Worm (Caenorhabditis elegans) whole organism, L4 larva: Measurements from ENCODE around the gene ZK380.6.

Experiments
- F44E2.7 ChIP-seq: fragments of 200-800 bp; sonication (Bioruptor generic); IDR thresholded peaks from 2 replicates; pipeline ENCODE4 v2.1.2; 2022; ENCODE audit warnings: missing genetic modification characterization, missing compliant biosample characterization
- R02D3.7 ChIP-seq: fragments of 150-350 bp; sonication (generic microtip); optimal IDR thresholded peaks from 3 replicates; lab custom pipeline; 2014; ENCODE audit warnings: missing biosample characterization, missing genetic modification characterization
- T26A8.4 ChIP-seq: fragments of 200-800 bp; sonication (Bioruptor generic); IDR thresholded peaks from 2 replicates; pipeline ENCODE4 v1.3.6; 2022; ENCODE audit warnings: missing genetic modification characterization, missing compliant biosample characterization
- Y105C5A.15 ChIP-seq: fragments of 200-800 bp; sonication (Bioruptor generic); IDR thresholded peaks from 2 replicates; pipeline ENCODE4 v1.3.6; 2022; ENCODE audit warnings: missing genetic modification characterization, missing compliant biosample characterization
- Y75B8A.6 ChIP-seq: fragments of 200-800 bp; sonication (Bioruptor generic); IDR thresholded peaks from 2 replicates; pipeline ENCODE4 v1.3.6; 2022; ENCODE audit warnings: missing genetic modification reagents, missing genetic modification characterization, missing compliant biosample characterization
- ZK546.5 ChIP-seq, 2 experiments: sonication (generic microtip); optimal IDR thresholded peaks; 2 replicates each; lab custom pipeline; 2017; ENCODE audit warnings: missing biosample characterization in 2 of 2, missing genetic modification characterization in 2 of 2
- ama-1 ChIP-seq: fragments of 150-350 bp; optimal IDR thresholded peaks from 2 replicates; lab custom pipeline; 2014; ENCODE audit warnings: inconsistent platforms, mixed read lengths
- arid-1 ChIP-seq: fragments of 200-800 bp; sonication (Bioruptor generic); conservative IDR thresholded peaks from 2 replicates; pipeline ENCODE4 v1.3.6; 2022; ENCODE audit warnings: missing genetic modification reagents, missing genetic modification characterization, missing compliant biosample characterization
- ceh-20 ChIP-seq: fragments of 200-800 bp; sonication (Bioruptor generic); IDR thresholded peaks from 2 replicates; pipeline ENCODE4 v1.3.6; 2022; ENCODE audit warnings: missing genetic modification reagents, missing genetic modification characterization, missing compliant biosample characterization
- ceh-28 ChIP-seq: fragments of 150-350 bp; optimal IDR thresholded peaks from 2 replicates; lab custom pipeline; 2014; ENCODE audit warnings: missing biosample characterization, missing genetic modification reagents, missing genetic modification characterization
- ceh-32 ChIP-seq: sonication (generic microtip); optimal IDR thresholded peaks from 2 replicates; lab custom pipeline; 2016; ENCODE audit warnings: mild to moderate bottlenecking, missing genetic modification characterization, missing compliant biosample characterization; ENCODE audit not compliant: poor library complexity
- ceh-44 ChIP-seq: fragments of 200-800 bp; sonication (Bioruptor generic); IDR thresholded peaks from 2 replicates; pipeline ENCODE4 v1.3.6; 2022; ENCODE audit warnings: missing genetic modification reagents, missing genetic modification characterization, missing compliant biosample characterization
- ctbp-1 ChIP-seq: fragments of 200-800 bp; sonication (Bioruptor generic); IDR thresholded peaks from 2 replicates; pipeline ENCODE4 v1.3.6; 2022; ENCODE audit warnings: missing genetic modification reagents, missing genetic modification characterization, missing compliant biosample characterization
- daf-12 ChIP-seq: fragments of 150-350 bp; optimal IDR thresholded peaks from 2 replicates; lab custom pipeline; 2014; ENCODE audit warnings: missing biosample characterization, missing genetic modification reagents, missing genetic modification characterization
- daf-8 ChIP-seq: fragments of 200-800 bp; sonication (Bioruptor generic); IDR thresholded peaks from 2 replicates; pipeline ENCODE4 v1.3.6; 2022; ENCODE audit warnings: missing genetic modification characterization, missing compliant biosample characterization
- duxl-1 ChIP-seq: sonication (generic microtip); optimal IDR thresholded peaks from 2 replicates; lab custom pipeline; 2016; ENCODE audit warnings: mild to moderate bottlenecking, missing genetic modification characterization, moderate library complexity, missing compliant biosample characterization; ENCODE audit not compliant: poor library complexity
- dve-1 ChIP-seq: sonication (generic microtip); optimal IDR thresholded peaks from 2 replicates; lab custom pipeline; 2017; ENCODE audit warnings: antibody characterized with exemption, mild to moderate bottlenecking, missing genetic modification characterization, missing compliant biosample characterization; ENCODE audit not compliant: insufficient read depth
- egl-27 ChIP-seq: sonication (generic microtip); optimal IDR thresholded peaks from 3 replicates; lab custom pipeline; 2017; ENCODE audit warnings: missing biosample characterization, missing genetic modification reagents, missing genetic modification characterization
- fkh-10 ChIP-seq: fragments of 150-350 bp; optimal IDR thresholded peaks from 2 replicates; lab custom pipeline; 2014; ENCODE audit warnings: missing biosample characterization, missing genetic modification reagents, missing genetic modification characterization
- gei-8 ChIP-seq: fragments of 200-800 bp; sonication (Bioruptor generic); optimal IDR thresholded peaks from 2 replicates; lab custom pipeline; 2018; ENCODE audit warnings: mild to moderate bottlenecking, missing genetic modification characterization, missing compliant biosample characterization
- hlh-30 ChIP-seq: sonication (generic microtip); optimal IDR thresholded peaks from 2 replicates; lab custom pipeline; 2017; ENCODE audit warnings: antibody characterized with exemption, mild to moderate bottlenecking, missing genetic modification characterization, missing compliant biosample characterization; ENCODE audit not compliant: insufficient read depth
- lim-7 ChIP-seq: fragments of 200-800 bp; sonication (Bioruptor generic); IDR thresholded peaks from 2 replicates; pipeline ENCODE4 v1.3.6; 2022; ENCODE audit warnings: missing genetic modification characterization, missing compliant biosample characterization
- lin-1 ChIP-seq: fragments of 200-800 bp; sonication (Bioruptor generic); IDR thresholded peaks from 2 replicates; pipeline ENCODE4 v1.3.6; 2022; ENCODE audit warnings: missing genetic modification reagents, missing genetic modification characterization, missing compliant biosample characterization
- lin-38 ChIP-seq: fragments of 200-800 bp; sonication (Bioruptor generic); IDR thresholded peaks from 2 replicates; pipeline ENCODE4 v1.3.6; 2022; ENCODE audit warnings: missing genetic modification reagents, missing genetic modification characterization, missing compliant biosample characterization
- lin-39 ChIP-seq: fragments of 150-350 bp; optimal IDR thresholded peaks from 2 replicates; lab custom pipeline; 2014; ENCODE audit warnings: missing biosample characterization, missing genetic modification reagents, missing genetic modification characterization
- lir-3 ChIP-seq: sonication (generic microtip); optimal IDR thresholded peaks from 2 replicates; lab custom pipeline; 2016; ENCODE audit warnings: mild to moderate bottlenecking, missing genetic modification characterization, missing compliant biosample characterization
- lsy-2 ChIP-seq, 2 experiments: fragments of 150-350 bp in 1 of 2; sonication (generic microtip) in 1 of 2; optimal IDR thresholded peaks; 2 replicates each; lab custom pipeline; 2014 to 2017; ENCODE audit warnings: missing biosample characterization in 2 of 2, missing genetic modification characterization in 2 of 2
- madf-9 ChIP-seq: fragments of 200-800 bp; sonication (Bioruptor generic); conservative IDR thresholded peaks from 2 replicates; pipeline ENCODE4 v1.3.6; 2022; ENCODE audit warnings: missing genetic modification reagents, missing genetic modification characterization, missing compliant biosample characterization
- mdl-1 ChIP-seq, 2 experiments: fragments of 150-350 bp in 1 of 2; sonication (generic microtip) in 1 of 2; optimal IDR thresholded peaks; 2 replicates each; lab custom pipeline; 2014 to 2017; ENCODE audit warnings: missing biosample characterization in 2 of 2, missing genetic modification characterization in 2 of 2
- mes-2 ChIP-seq: sonication (generic microtip); optimal IDR thresholded peaks from 2 replicates; lab custom pipeline; 2016; ENCODE audit warnings: missing genotype, mild to moderate bottlenecking, missing genetic modification characterization, missing compliant biosample characterization; ENCODE audit not compliant: poor library complexity, severe bottlenecking
- nhr-102 ChIP-seq: sonication (generic microtip); optimal IDR thresholded peaks from 2 replicates; lab custom pipeline; 2016; ENCODE audit warnings: mild to moderate bottlenecking, missing genetic modification characterization, moderate library complexity, missing compliant biosample characterization
- nhr-28 ChIP-seq: fragments of 150-350 bp; optimal IDR thresholded peaks from 2 replicates; lab custom pipeline; 2014; ENCODE audit warnings: missing biosample characterization, missing genetic modification characterization
- nhr-42 ChIP-seq: fragments of 200-800 bp; sonication (Bioruptor generic); IDR thresholded peaks from 2 replicates; pipeline ENCODE4 v1.3.6; 2022; ENCODE audit warnings: missing genetic modification characterization, missing compliant biosample characterization
- nhr-48 ChIP-seq: sonication (generic microtip); optimal IDR thresholded peaks from 2 replicates; lab custom pipeline; 2016; ENCODE audit warnings: mild to moderate bottlenecking, missing genetic modification characterization, missing compliant biosample characterization
- nhr-6 ChIP-seq: fragments of 150-350 bp; optimal IDR thresholded peaks from 2 replicates; lab custom pipeline; 2014; ENCODE audit warnings: missing biosample characterization, missing genetic modification characterization
- nhr-76 ChIP-seq: fragments of 150-350 bp; optimal IDR thresholded peaks from 2 replicates; lab custom pipeline; 2014; ENCODE audit warnings: missing biosample characterization, missing genetic modification characterization
- nhr-77 ChIP-seq: fragments of 150-350 bp; optimal IDR thresholded peaks from 2 replicates; lab custom pipeline; 2014; ENCODE audit warnings: missing biosample characterization, missing genetic modification characterization
- php-3 ChIP-seq: fragments of 200-800 bp; sonication (Bioruptor generic); IDR thresholded peaks from 2 replicates; pipeline ENCODE4 v1.3.6; 2022; ENCODE audit warnings: missing genetic modification reagents, missing genetic modification characterization, missing compliant biosample characterization
- rbr-2 ChIP-seq: sonication (generic microtip); optimal IDR thresholded peaks from 2 replicates; lab custom pipeline; 2016; ENCODE audit warnings: missing genotype, missing genetic modification characterization, missing compliant biosample characterization
- saeg-2 ChIP-seq: fragments of 200-800 bp; sonication (Bioruptor generic); IDR thresholded peaks from 2 replicates; pipeline ENCODE4 v1.3.6; 2022; ENCODE audit warnings: missing genetic modification reagents, missing genetic modification characterization, missing compliant biosample characterization
- sdz-12 ChIP-seq: fragments of 200-800 bp; sonication (Bioruptor generic); optimal IDR thresholded peaks from 2 replicates; lab custom pipeline; 2018; ENCODE audit warnings: mild to moderate bottlenecking, missing genetic modification characterization, missing compliant biosample characterization
- skn-1 ChIP-seq: fragments of 150-350 bp; optimal IDR thresholded peaks from 2 replicates; lab custom pipeline; 2014; ENCODE audit warnings: missing biosample characterization, missing genetic modification characterization
- snpc-1.2 ChIP-seq: fragments of 200-800 bp; sonication (Bioruptor generic); IDR thresholded peaks from 2 replicates; pipeline ENCODE4 v1.3.6; 2022; ENCODE audit warnings: missing genetic modification reagents, missing genetic modification characterization, missing compliant biosample characterization
- spr-1 ChIP-seq: sonication (generic microtip); optimal IDR thresholded peaks from 2 replicates; lab custom pipeline; 2016; ENCODE audit warnings: mild to moderate bottlenecking, missing genetic modification characterization, missing compliant biosample characterization
- tag-97 ChIP-seq: fragments of 200-800 bp; sonication (Bioruptor generic); IDR thresholded peaks from 2 replicates; pipeline ENCODE4 v1.3.6; 2022; ENCODE audit warnings: missing genetic modification characterization, missing compliant biosample characterization
- unc-39 ChIP-seq: sonication (generic microtip); optimal IDR thresholded peaks from 2 replicates; lab custom pipeline; 2017; ENCODE audit warnings: missing biosample characterization, missing genetic modification characterization
- unc-62 ChIP-seq, 3 experiments: fragments of 150-350 bp in 1 of 3; sonication (generic microtip); optimal IDR thresholded peaks in 2 of 3; peaks in 1 of 3; 1 replicate in 1 of 3; 2 replicates in 2 of 3; lab custom pipeline; 2014 to 2017; ENCODE audit warnings: missing biosample characterization in 3 of 3, missing genetic modification characterization in 3 of 3, missing genetic modification reagents in 3 of 3, missing genotype in 1 of 3
- zag-1 ChIP-seq: fragments of 150-350 bp; optimal IDR thresholded peaks from 2 replicates; lab custom pipeline; 2014; ENCODE audit warnings: missing biosample characterization, missing genetic modification characterization
- zip-11 ChIP-seq: fragments of 200-800 bp; sonication (Bioruptor generic); IDR thresholded peaks from 2 replicates; pipeline ENCODE4 v1.3.6; 2022; ENCODE audit warnings: missing genetic modification characterization, missing compliant biosample characterization
- zip-2 ChIP-seq: fragments of 150-350 bp; optimal IDR thresholded peaks from 2 replicates; lab custom pipeline; 2014; ENCODE audit warnings: missing biosample characterization, missing genetic modification characterization
- ztf-11 ChIP-seq: fragments of 150-350 bp; optimal IDR thresholded peaks from 2 replicates; lab custom pipeline; 2014; ENCODE audit warnings: missing biosample characterization, missing genetic modification characterization

Gene ZK380.6

ce11 chrX:1627013-1627412, 27.2 kb upstream of the ZK380.6 start (continued):
- TF ChIP-seq tag-97 (GFP tag; lab: Robert Waterston, UW) (peak; percentile 75; the same call in 1 of the 2 replicates), ctbp-1 (GFP tag; lab: Robert Waterston, UW) (peak; percentile 96), ztf-11 (tag; lab: Kevin White, UChicago) (peak; percentile 40), egl-27 (tag; lab: Kevin White, UChicago) (peak; percentile 56), Y75B8A.6 (peak; percentile 91), nhr-6 (peak; percentile 93), fkh-10 (GFP tag; lab: Kevin White, UChicago) (peak; percentile 95), zip-11 (peak; percentile 61; the same call in 1 of the 2 replicates), ceh-32 (peak; percentile 86), mes-2 (peak; percentile 98), nhr-42 (GFP tag; lab: Robert Waterston, UW) (peak; percentile 99), gei-8 (GFP tag; lab: Kevin White, UChicago) (peak; percentile 86), sdz-12 (GFP tag; lab: Kevin White, UChicago) (peak; percentile 8), lin-39 (tag; lab: Kevin White, UChicago) (no peak), nhr-77 (tag; lab: Kevin White, UChicago) (peak; percentile 99), saeg-2 (peak; percentile 95), ama-1 (no peak), lir-3 (tag; lab: Kevin White, UChicago) (peak; percentile 91), R02D3.7 (tag; lab: Kevin White, UChicago) (no peak), rbr-2 (tag; lab: Kevin White, UChicago) (peak; percentile 98), ceh-44 (GFP tag; lab: Robert Waterston, UW) (no peak), duxl-1 (peak; percentile 99), dve-1 (tag; lab: Kevin White, UChicago) (peak; percentile 99), unc-39 (tag; lab: Kevin White, UChicago) (peak; percentile 40), spr-1 (tag; lab: Kevin White, UChicago) (peak; percentile 96), ceh-20 (peak; percentile 97), nhr-48 (tag; lab: Kevin White, UChicago) (peak; percentile 95), skn-1 (tag; lab: Kevin White, UChicago) (no peak), T26A8.4 (GFP tag; lab: Robert Waterston, UW) (peak; percentile 99), daf-12 (tag; lab: Kevin White, UChicago) (no peak), nhr-76 (peak; percentile 78), hlh-30 (tag; lab: Kevin White, UChicago) (peak; percentile 92), madf-9 (GFP tag; lab: Robert Waterston, UW) (peak; percentile 97), zip-2 (tag; lab: Kevin White, UChicago) (peak; percentile 95), zag-1 (tag; lab: Kevin White, UChicago) (peak; percentile 90), php-3 (GFP tag; lab: Robert Waterston, UW) (peak; percentile 99), Y105C5A.15 (GFP tag; lab: Robert Waterston, UW) (0 out of 2 replicates have a peak, but pooled peaks have one; percentile 64), nhr-102 (tag; lab: Kevin White, UChicago) (peak; percentile 99), nhr-28 (tag; lab: Kevin White, UChicago) (peak; percentile 93), daf-8 (GFP tag; lab: Robert Waterston, UW) (no peak), snpc-1.2 (GFP tag; lab: Robert Waterston, UW) (no peak; the same call in 1 of the 2 replicates), mdl-1 (tag; optimal IDR thresholded peaks at IDR 0.05; lab: Kevin White, UChicago) (peak; percentile 83 to 86), lin-1 (GFP tag; lab: Robert Waterston, UW) (peak; percentile 62), F44E2.7 (0 out of 2 replicates have a peak, but pooled peaks have one; percentile 32), ZK546.5 (tag; optimal IDR thresholded peaks at IDR 0.05; lab: Kevin White, UChicago) (peak; percentile 22 to 66), arid-1 (GFP tag; lab: Robert Waterston, UW) (peak; percentile 83), unc-62 (GFP tag; optimal IDR thresholded peaks at IDR 0.05 in 1 of 2; lab: Kevin White, UChicago) (peak; percentile 79 to 99), unc-62 (tag; optimal IDR thresholded peaks at IDR 0.05; lab: Kevin White, UChicago) (peak; percentile 88), lim-7 (peak; percentile 75), lin-38 (GFP tag; lab: Robert Waterston, UW) (peak; percentile 85), lsy-2 (tag; optimal IDR thresholded peaks at IDR 0.05; lab: Kevin White, UChicago) (peak; percentile 92 to 95), ceh-28 (tag; lab: Kevin White, UChicago) (peak; percentile 95)
